Fruit fly (Drosophila melanogaster): ENCODE measurements around the gene ArgRS.

Gene ArgRS

DNA sequence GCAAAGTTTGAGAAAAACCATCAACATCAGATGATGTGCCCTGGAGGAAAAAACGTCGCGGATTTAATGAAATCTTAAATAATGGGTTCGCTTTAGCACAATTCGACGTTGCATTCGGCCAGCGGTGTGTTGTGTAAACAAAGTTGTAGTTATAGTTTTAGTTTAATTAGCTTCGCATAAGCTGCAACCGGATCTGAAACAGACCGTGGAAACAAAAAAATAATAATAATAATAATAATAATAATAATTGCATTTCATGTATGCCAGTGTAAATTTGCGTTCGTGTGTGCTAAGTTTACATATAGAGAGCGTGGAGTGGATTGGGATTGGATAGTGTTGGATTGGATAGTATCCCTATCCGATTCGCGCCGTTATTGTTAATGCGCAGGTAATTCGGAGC is 39.2 kb downstream of the ArgRS start (continued):
- peak; percentile 26 for TF ChIP-seq CG1621 (tag; optimal IDR thresholded peaks at IDR 0.05)
- peak; percentile 21 for TF ChIP-seq CG3919 (GFP tag; optimal IDR thresholded peaks at IDR 0.05)
- no peak for TF ChIP-seq spab (GFP tag; optimal IDR thresholded peaks at IDR 0.05)
- TF ChIP-seq CG6808 (GFP tag; optimal IDR thresholded peaks at IDR 0.05), result no peak
- TF ChIP-seq Eip75B (GFP tag; optimal IDR thresholded peaks at IDR 0.05), result no peak
- no peak for TF ChIP-seq topi (GFP tag; optimal IDR thresholded peaks at IDR 0.05)
- peak; percentile 26 for TF ChIP-seq CG8632 (GFP tag; optimal IDR thresholded peaks at IDR 0.05)
- no peak for TF ChIP-seq CG11294 (GFP tag; IDR thresholded peaks at IDR 0.05)
- TF ChIP-seq CG10669 (GFP tag; optimal IDR thresholded peaks at IDR 0.05), result peak; percentile 24
- TF ChIP-seq CG32006 (GFP tag; optimal IDR thresholded peaks at IDR 0.05), result peak; percentile 39
- TF ChIP-seq CG10631 (GFP tag; optimal IDR thresholded peaks at IDR 0.05), result peak; percentile 36
- no peak for TF ChIP-seq Sox15 (GFP tag; optimal IDR thresholded peaks at IDR 0.05)
- TF ChIP-seq Eip93F (GFP tag; optimal IDR thresholded peaks at IDR 0.05), result no peak
- TF ChIP-seq lz (GFP tag; optimal IDR thresholded peaks at IDR 0.05), result peak; percentile 1
- TF ChIP-seq acj6 (GFP tag; optimal IDR thresholded peaks at IDR 0.05), result no peak
- peak; percentile 21 for TF ChIP-seq CG34406 (GFP tag; optimal IDR thresholded peaks at IDR 0.05)

DNA sequence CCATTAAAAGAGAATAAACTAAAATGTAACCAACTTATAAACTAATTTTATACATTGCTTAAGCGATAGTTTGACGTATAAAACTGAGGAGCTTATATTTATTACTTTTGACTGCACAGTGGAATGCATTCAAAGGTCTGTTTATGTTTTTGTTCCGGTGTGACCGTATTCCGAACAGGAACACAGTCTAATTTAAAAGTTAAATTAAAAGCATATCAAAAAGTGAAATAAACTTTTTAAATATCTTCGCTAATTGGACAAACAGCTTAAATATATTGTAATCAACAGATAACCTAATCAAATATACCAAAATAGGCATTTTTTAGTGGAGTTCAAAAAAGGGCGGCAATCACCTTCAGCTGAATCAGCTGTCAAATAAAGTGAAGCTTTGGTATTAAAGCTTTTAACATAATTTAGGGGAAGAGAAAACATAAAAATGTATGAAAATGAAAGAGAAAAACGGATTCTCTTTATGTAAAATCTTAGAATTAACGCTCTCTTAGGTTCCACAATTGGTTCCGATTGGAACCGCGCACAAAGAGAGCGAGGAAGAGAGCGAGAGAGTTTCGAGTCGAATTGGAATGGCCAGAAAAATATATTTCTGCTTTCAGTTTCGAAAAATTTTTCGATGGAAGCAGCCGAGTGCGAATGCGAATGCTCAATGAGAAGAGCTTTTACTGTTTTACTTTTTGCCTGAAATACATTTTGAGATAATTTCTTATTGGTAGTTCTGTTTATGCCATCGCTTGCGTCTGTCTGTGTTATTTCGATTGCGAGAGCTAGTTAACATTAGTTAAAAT is 40.0 kb downstream of the ArgRS start, which contains the start of the genes PGRP-LE and sd:
PGRP-LE (minus strand) TSS at position 117 of the 800 bp plus-strand sequence.
sd (plus strand) TSS at position 607 of the 800 bp plus-strand sequence.
- TF ChIP-seq fd59A (GFP tag; optimal IDR thresholded peaks at IDR 0.05) (no peak), CG15336 (GFP tag; IDR thresholded peaks at IDR 0.05) (peak; percentile 29; the same call in 1 of the 2 replicates), OdsH (GFP tag; optimal IDR thresholded peaks at IDR 0.05) (peak; percentile 11), Ets96B (tag; optimal IDR thresholded peaks at IDR 0.05) (no peak), CG10631 (GFP tag; optimal IDR thresholded peaks at IDR 0.05) (no peak), Lpt (GFP tag; optimal IDR thresholded peaks at IDR 0.05) (no peak), CG6854 (GFP tag; optimal IDR thresholded peaks at IDR 0.05) (peak; percentile 56), CG34406 (GFP tag; optimal IDR thresholded peaks at IDR 0.05) (no peak), Eip75B (GFP tag; optimal IDR thresholded peaks at IDR 0.05) (no peak), CG16779 (tag; optimal IDR thresholded peaks at IDR 0.05) (no peak), Hr38 (GFP tag; optimal IDR thresholded peaks at IDR 0.05) (no peak), topi (GFP tag; optimal IDR thresholded peaks at IDR 0.05) (no peak), CG10669 (GFP tag; optimal IDR thresholded peaks at IDR 0.05) (no peak), fkh (GFP tag; optimal IDR thresholded peaks at IDR 0.05) (no peak), CG4318 (GFP tag; optimal IDR thresholded peaks at IDR 0.05) (no peak), esn (GFP tag; optimal IDR thresholded peaks at IDR 0.05) (no peak), Eip93F (GFP tag; optimal IDR thresholded peaks at IDR 0.05) (no peak), fd85E (GFP tag; optimal IDR thresholded peaks at IDR 0.05) (no peak), CG31627 (GFP tag; optimal IDR thresholded peaks at IDR 0.05) (no peak), achi (GFP tag; optimal IDR thresholded peaks at IDR 0.05) (peak; percentile 34), pdm3 (GFP tag; optimal IDR thresholded peaks at IDR 0.05) (no peak), CG6163 (GFP tag; IDR thresholded peaks at IDR 0.05) (peak; percentile 29; the same call in 1 of the 3 replicates), Sox14 (GFP tag; optimal IDR thresholded peaks at IDR 0.05) (no peak), CG6808 (GFP tag; optimal IDR thresholded peaks at IDR 0.05) (no peak), CG3919 (GFP tag; optimal IDR thresholded peaks at IDR 0.05) (no peak), CG11762 (GFP tag; optimal IDR thresholded peaks at IDR 0.05; ENCODE audit: insufficient read depth) (no peak), CG8119 (GFP tag; IDR thresholded peaks at IDR 0.05) (0 out of 3 replicates have a peak, but pooled peaks have one; percentile 14), svp (GFP tag) (peak; percentile 53), ss (GFP tag; optimal IDR thresholded peaks at IDR 0.05) (no peak), spab (GFP tag; optimal IDR thresholded peaks at IDR 0.05) (no peak), Hr39 (GFP tag; optimal IDR thresholded peaks at IDR 0.05) (no peak), CG3032 (tag; optimal IDR thresholded peaks at IDR 0.05) (no peak), cyc (GFP tag; optimal IDR thresholded peaks at IDR 0.05) (no peak), CG11902 (GFP tag; optimal IDR thresholded peaks at IDR 0.05) (no peak), CG9139 (GFP tag; optimal IDR thresholded peaks at IDR 0.05) (peak; percentile 34), CG6276 (GFP tag; optimal IDR thresholded peaks at IDR 0.05) (peak; percentile 30), Smox (GFP tag; optimal IDR thresholded peaks at IDR 0.05) (peak; percentile 13), dac (GFP tag; optimal IDR thresholded peaks at IDR 0.05) (no peak), CG7368 (GFP tag; optimal IDR thresholded peaks at IDR 0.05) (no peak), Gug (GFP tag; IDR thresholded peaks at IDR 0.05) (no peak), CG8632 (GFP tag; optimal IDR thresholded peaks at IDR 0.05) (no peak)
